Fruit fly (Drosophila melanogaster): Measurements from ENCODE around the gene CG33689.

Gene CG33689

DNA sequence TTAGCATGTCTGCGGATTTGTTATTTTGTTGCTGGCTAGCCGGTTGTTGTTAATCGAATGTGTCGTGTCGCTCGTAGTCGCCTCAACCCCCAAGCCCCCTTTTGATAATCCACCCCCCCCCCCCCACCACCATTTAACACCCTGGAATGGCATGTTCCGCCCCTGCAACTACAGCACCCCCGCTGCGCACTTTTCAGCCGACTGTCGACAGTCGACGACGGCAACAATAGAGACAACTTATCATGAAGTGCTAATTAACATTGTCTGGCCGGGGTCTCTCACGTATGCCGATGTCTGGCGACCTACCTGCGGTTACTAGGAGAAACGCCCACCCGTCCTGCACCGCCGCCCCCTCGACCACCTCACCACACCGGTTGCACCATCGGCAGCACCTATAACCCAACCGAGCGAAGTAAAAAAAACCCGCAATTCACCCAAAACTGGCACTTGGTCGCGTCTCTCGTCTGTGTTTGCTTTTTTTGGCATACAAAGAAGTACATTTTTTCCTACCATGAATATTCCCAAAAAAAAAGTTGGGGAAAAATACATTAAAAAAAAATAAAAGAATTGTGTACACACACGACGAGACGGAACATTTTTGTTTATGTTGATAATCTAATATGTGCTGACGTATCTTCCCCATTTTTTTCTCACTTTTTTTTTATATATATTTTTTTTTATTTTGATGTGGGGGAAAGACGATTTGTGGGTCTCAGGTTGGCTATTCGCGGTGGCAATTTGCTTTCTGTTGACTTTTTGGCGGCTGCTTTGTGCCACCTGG is 33.6 kb upstream of the CG33689 start (continued):
- TF ChIP-seq CG17328 (GFP tag; IDR thresholded peaks at IDR 0.05): no peak
- TF ChIP-seq CG6813 (GFP tag; optimal IDR thresholded peaks at IDR 0.05): peak; percentile 2
- TF ChIP-seq Sox100B (GFP tag; optimal IDR thresholded peaks at IDR 0.05): peak; percentile 15
- TF ChIP-seq CG8924 (tag; optimal IDR thresholded peaks at IDR 0.05): no peak
- no peak for TF ChIP-seq sima (GFP tag; optimal IDR thresholded peaks at IDR 0.05)
- no peak for TF ChIP-seq CG13296 (GFP tag; optimal IDR thresholded peaks at IDR 0.05)
- TF ChIP-seq CG4730 (GFP tag; IDR thresholded peaks at IDR 0.05): no peak
- TF ChIP-seq Hr3 (GFP tag; optimal IDR thresholded peaks at IDR 0.05): no peak
- TF ChIP-seq Hr78 (GFP tag; optimal IDR thresholded peaks at IDR 0.05): peak in 1 of 2 experiments; percentile 65
- peak; percentile 67 for TF ChIP-seq Med (GFP tag)
- no peak for TF ChIP-seq CG15514 (GFP tag; optimal IDR thresholded peaks at IDR 0.05)
- TF ChIP-seq CG9797 (GFP tag; optimal IDR thresholded peaks at IDR 0.05): no peak
- TF ChIP-seq her (GFP tag; optimal IDR thresholded peaks at IDR 0.05): no peak
- no peak for TF ChIP-seq jumu (GFP tag; optimal IDR thresholded peaks at IDR 0.05)
- TF ChIP-seq H2.0 (GFP tag; IDR thresholded peaks at IDR 0.05): no peak
- no peak for TF ChIP-seq CG5953 (GFP tag; IDR thresholded peaks at IDR 0.05)
- no peak for TF ChIP-seq lab (GFP tag; optimal IDR thresholded peaks at IDR 0.05)
- peak; percentile 1 for TF ChIP-seq BtbVII (GFP tag; optimal IDR thresholded peaks at IDR 0.05)
- no peak for TF ChIP-seq Sin3A (optimal IDR thresholded peaks at IDR 0.05)
- TF ChIP-seq CG32767 (GFP tag; IDR thresholded peaks at IDR 0.05): no peak
- peak; percentile 19; the same call in 1 of the 2 replicates for TF ChIP-seq CG32772 (GFP tag; IDR thresholded peaks at IDR 0.05)
- TF ChIP-seq CG8944 (GFP tag; optimal IDR thresholded peaks at IDR 0.05): no peak
- TF ChIP-seq vvl (GFP tag; IDR thresholded peaks at IDR 0.05): peak; percentile 21; the same call in 1 of the 2 replicates
- no peak for TF ChIP-seq CG17568 (GFP tag; optimal IDR thresholded peaks at IDR 0.05)
- TF ChIP-seq klu (GFP tag; IDR thresholded peaks at IDR 0.05): no peak
- no peak for TF ChIP-seq tll (GFP tag; optimal IDR thresholded peaks at IDR 0.05)
- TF ChIP-seq zen2 (GFP tag; IDR thresholded peaks at IDR 0.05; ENCODE audit: partially characterized antibody): no peak
- TF ChIP-seq sens-2 (GFP tag; IDR thresholded peaks at IDR 0.05): no peak
- TF ChIP-seq CG14667 (GFP tag; IDR thresholded peaks at IDR 0.05): no peak
- TF ChIP-seq CG13123 (GFP tag; optimal IDR thresholded peaks at IDR 0.05): no peak
- no peak for TF ChIP-seq Usf (GFP tag; optimal IDR thresholded peaks at IDR 0.05)
- TF ChIP-seq Ptx1 (GFP tag; IDR thresholded peaks at IDR 0.05): no peak
- TF ChIP-seq cas (GFP tag; IDR thresholded peaks at IDR 0.05): no peak
- TF ChIP-seq CG7839 (tag; optimal IDR thresholded peaks at IDR 0.05): no peak
- TF ChIP-seq CG17912 (GFP tag; optimal IDR thresholded peaks at IDR 0.05): no peak
- no peak for TF ChIP-seq CG7786 (GFP tag; optimal IDR thresholded peaks at IDR 0.05)
- no peak for TF ChIP-seq CG4282 (GFP tag; optimal IDR thresholded peaks at IDR 0.05)
- no peak for TF ChIP-seq PHDP (tag; optimal IDR thresholded peaks at IDR 0.05)
- no peak for TF ChIP-seq CG31365 (tag; optimal IDR thresholded peaks at IDR 0.05)
- TF ChIP-seq CG6254 (GFP tag; optimal IDR thresholded peaks at IDR 0.05): no peak
- no peak for TF ChIP-seq chm (GFP tag; IDR thresholded peaks at IDR 0.05)
- TF ChIP-seq chinmo (GFP tag; IDR thresholded peaks at IDR 0.05; ENCODE audit: partially characterized antibody): 0 out of 4 replicates have a peak, but pooled peaks have one; percentile 39
- no peak for TF ChIP-seq CG33213 (GFP tag; optimal IDR thresholded peaks at IDR 0.05)
